Fruit fly (Drosophila melanogaster): Measurements from ENCODE around the gene CG6380.

DNA sequence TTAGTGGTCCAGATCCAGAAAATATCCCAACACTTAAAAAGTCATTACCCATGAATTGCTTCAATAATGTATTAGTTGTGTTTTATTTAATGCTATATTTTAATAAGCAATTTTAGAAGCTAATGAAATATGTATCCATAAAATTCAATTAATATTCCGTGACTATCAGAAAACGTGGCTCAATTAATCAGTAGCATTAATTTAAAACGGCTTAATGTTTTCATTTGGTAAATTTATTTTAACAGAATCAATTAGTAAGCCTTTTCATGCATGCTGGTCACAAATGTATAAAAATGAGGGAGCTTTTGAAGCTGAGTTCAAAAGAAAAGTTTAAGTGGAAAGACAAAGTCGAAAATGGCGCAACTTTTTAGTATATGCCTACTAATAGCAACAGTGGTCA lies 6.1 kb downstream of the CG6380 start, which contains the start of gene CG15140:
- TF ChIP-seq usp (GFP tag; optimal IDR thresholded peaks at IDR 0.05) (no peak), psq (optimal IDR thresholded peaks at IDR 0.05) (no peak)

Data from whole organism.